Fruit fly (Drosophila melanogaster): ENCODE results near the gene CG12605.
A peak's percentile ranks its signal among the peaks of the same experiment; 100 is the strongest.

Gene CG12605

DNA sequence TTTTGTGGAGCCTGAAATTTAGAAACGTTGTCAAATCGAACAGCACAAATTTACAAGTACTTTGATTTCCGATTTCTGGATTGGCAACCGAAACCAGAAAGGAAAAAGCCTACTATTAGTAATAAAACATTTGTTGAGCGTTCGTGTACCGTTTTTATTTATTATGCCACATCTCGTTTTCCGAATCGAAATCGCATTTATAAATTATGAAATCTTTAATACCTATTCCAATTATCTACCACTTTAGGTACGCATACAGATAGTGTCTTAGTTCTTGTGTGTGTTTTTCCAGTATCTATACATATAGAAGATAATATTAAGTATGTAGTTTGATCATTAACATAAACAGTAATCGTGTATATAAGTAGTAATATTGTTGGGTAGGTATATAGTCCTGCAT, 54.7 kb downstream of the CG12605 start, which contains the start of gene mge:
Gene mge, minus strand, starts transcription at position 101 of the 400 bp plus-strand sequence.
- TF ChIP-seq CG6808 (GFP tag; optimal IDR thresholded peaks at IDR 0.05) (no peak), CG10669 (GFP tag; optimal IDR thresholded peaks at IDR 0.05) (no peak), Eip75B (GFP tag; optimal IDR thresholded peaks at IDR 0.05) (no peak), ss (GFP tag; optimal IDR thresholded peaks at IDR 0.05) (no peak)

DNA sequence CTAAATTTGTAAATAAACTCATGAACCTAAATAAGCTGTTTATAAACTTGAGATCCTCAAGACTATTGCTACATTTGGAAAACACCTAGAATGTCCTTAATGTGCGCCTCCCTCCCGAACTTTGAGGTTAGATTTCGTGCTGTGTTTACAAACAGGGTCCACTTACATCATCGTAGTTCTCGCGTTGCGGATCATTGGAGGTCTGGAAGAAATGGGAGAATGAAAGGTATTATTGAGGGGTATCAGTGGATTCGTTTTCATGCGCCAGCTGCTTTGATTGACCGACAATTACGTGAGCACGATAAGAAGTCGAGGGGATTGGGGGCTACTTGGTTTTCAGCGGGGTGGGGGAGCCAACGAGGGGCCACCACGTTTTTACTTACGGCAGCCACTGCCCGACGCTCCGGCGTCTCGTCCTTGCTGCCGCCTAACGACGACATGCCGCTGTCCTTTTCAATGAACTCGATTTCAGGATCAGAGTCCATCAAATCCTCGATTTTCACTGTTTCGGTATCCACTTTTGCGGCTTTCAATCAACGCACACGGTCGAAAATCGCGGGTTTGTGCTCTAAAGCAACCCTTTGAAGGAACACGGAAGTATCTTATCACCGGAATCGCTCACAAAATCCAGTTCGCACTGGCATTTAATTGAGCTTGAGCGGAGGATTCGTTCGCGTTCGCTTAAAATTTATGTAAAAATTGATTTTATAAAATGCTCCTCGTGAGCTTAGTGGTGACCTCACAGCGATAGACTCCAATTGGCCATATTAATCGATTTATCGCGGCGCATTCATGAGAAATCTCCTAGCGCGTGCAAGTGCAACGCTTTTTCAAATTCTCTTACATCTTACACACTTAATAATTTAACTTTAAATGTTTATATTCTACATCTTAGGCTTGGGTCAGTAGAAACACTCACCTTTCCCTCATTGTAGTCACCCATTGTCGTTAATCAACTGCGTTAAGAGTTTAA, 55.4 kb downstream of the CG12605 start:
- TF ChIP-seq Hr39 (GFP tag; optimal IDR thresholded peaks at IDR 0.05) (no peak), vri (GFP tag; optimal IDR thresholded peaks at IDR 0.05) (peak; percentile 81), CG4318 (GFP tag; optimal IDR thresholded peaks at IDR 0.05) (no peak), svp (GFP tag) (no peak), CG11902 (GFP tag; optimal IDR thresholded peaks at IDR 0.05) (no peak), CG8632 (GFP tag; optimal IDR thresholded peaks at IDR 0.05) (no peak)

DNA sequence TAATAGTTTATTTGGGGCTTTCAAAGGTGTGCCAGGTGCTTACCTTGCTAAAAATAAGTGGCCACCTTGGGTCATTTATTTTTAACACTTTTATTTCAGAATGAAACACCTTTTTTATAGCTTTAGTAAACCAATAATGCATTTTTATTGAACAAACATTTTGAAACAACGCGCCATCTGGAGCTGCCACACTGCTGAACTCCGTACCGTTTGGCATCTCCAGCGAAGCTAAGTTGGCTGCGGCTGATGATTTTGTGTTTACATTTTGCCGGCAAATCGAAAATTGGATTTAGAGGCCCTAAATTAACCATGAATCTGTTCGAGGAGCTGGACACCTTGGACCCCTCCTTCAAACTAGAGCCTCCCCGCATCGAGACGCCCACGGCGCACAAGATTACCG, 59.5 kb downstream of the CG12605 start, which contains the start of gene ida:
Gene ida, plus strand, starts transcription at position 234 of the 400 bp plus-strand sequence.
- no peak for TF ChIP-seq salr (GFP tag; optimal IDR thresholded peaks at IDR 0.05)
- peak; percentile 93 for TF ChIP-seq fkh (GFP tag; optimal IDR thresholded peaks at IDR 0.05)
- peak; percentile 18 for TF ChIP-seq esn (GFP tag; optimal IDR thresholded peaks at IDR 0.05)

Measured in whole organism, prepupa.